Fruit fly (Drosophila melanogaster) Kc167 (cell line): ENCODE data around the gene puc.

Experiments used
- Myc ChIP-seq: fragments of >200 bp; optimal IDR thresholded peaks from 2 replicates; lab custom pipeline; 2017; ENCODE audit warnings: missing external identifiers
- Sin3A ChIP-seq: fragments of >200 bp; optimal IDR thresholded peaks from 2 replicates; lab custom pipeline; 2018; ENCODE audit warnings: missing external identifiers
- h ChIP-seq: fragments of >200 bp; optimal IDR thresholded peaks from 3 replicates; lab custom pipeline; 2018; ENCODE audit warnings: missing external identifiers
- insv ChIP-seq: fragments of >200 bp; optimal IDR thresholded peaks from 3 replicates; lab custom pipeline; 2018; ENCODE audit warnings: missing external identifiers

DNA sequence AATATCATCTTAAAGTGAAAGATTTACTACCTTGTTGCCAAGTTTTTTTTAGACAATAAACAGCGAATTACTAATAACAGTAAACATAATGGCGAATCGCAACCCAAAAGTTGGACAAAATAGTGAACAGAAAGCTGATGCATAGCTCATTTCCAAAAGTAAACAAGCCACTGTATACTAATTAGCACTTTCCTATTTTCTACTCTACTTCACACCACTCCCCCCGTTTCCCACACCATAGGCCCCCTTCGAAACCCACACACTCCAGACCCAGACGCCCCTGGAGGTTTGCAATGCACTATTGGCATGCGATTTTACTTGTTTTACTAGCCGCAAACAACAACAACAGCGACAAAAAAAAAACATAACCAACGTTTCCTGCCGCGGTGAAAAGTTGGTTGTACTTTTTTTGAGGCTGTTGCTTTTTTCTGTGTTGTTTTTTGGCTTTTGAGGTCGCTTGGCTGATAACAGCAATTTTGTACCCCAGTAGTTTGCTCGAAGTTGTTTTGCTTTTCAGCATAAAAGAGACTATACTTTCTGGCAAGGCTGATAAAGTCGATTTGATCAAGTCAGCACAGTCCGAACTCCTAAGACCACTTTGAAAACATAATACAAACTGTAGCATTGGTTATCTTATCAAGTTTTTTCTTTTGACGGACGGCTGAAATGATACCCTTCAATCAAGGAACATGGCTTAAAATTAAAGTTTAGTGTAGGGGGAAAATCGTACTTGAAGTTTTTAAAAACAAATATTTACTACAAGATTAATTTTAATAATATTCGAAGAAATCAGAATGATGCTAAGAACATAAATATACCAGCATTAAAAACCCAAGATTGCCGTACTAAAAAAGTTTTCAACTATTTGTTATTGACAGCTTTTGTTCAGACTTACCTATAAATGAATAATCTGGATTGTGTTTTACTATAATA, 2.0 kb downstream of the puc start:
- no peak for TF ChIP-seq h (lab: Kevin White, UChicago)
- no peak for TF ChIP-seq Sin3A
- no peak for TF ChIP-seq insv
- TF ChIP-seq Myc (lab: Kevin White, UChicago): no peak
